Worm (Caenorhabditis elegans) whole organism, midembryonic: Measurements from ENCODE around the gene C15F1.1.

Experiments used
- T22C8.4 ChIP-seq: fragments of 200-800 bp; sonication (Bioruptor generic); IDR thresholded peaks from 2 replicates; pipeline ENCODE4 v1.3.6; 2022; ENCODE audit warnings: missing genetic modification characterization, missing compliant biosample characterization
- cog-1 ChIP-seq: sonication (generic microtip); optimal IDR thresholded peaks from 2 replicates; lab custom pipeline; 2016; ENCODE audit warnings: missing genetic modification characterization, missing compliant biosample characterization
- flt-1 ChIP-seq: fragments of 200-800 bp; sonication (Bioruptor generic); IDR thresholded peaks from 2 replicates; pipeline ENCODE4 v1.3.6; 2022; ENCODE audit warnings: missing genetic modification characterization, missing compliant biosample characterization
- klf-2 ChIP-seq: fragments of 200-800 bp; sonication (Bioruptor generic); conservative IDR thresholded peaks from 2 replicates; pipeline ENCODE4 v1.3.6; 2022; ENCODE audit warnings: missing genetic modification reagents, missing genetic modification characterization, missing compliant biosample characterization
- med-1 ChIP-seq: sonication (generic microtip); optimal IDR thresholded peaks from 2 replicates; lab custom pipeline; 2017; ENCODE audit warnings: missing genetic modification characterization, mild to moderate bottlenecking, missing compliant biosample characterization, antibody characterized with exemption, missing genetic modification reagents; ENCODE audit not compliant: insufficient read depth
- ref-1 ChIP-seq: fragments of 200-800 bp; sonication (Bioruptor generic); conservative IDR thresholded peaks from 2 replicates; pipeline ENCODE4 v1.3.6; 2022; ENCODE audit warnings: missing genetic modification reagents, missing genetic modification characterization, missing compliant biosample characterization
- ztf-23 ChIP-seq: fragments of 200-800 bp; sonication (Bioruptor generic); IDR thresholded peaks from 2 replicates; pipeline ENCODE4 v1.3.6; 2022; ENCODE audit warnings: missing genetic modification reagents, missing genetic modification characterization, missing compliant biosample characterization
- ztf-29 ChIP-seq: fragments of 200-800 bp; sonication (Bioruptor generic); IDR thresholded peaks from 2 replicates; pipeline ENCODE4 v1.3.6; 2022; ENCODE audit warnings: missing genetic modification reagents, missing genetic modification characterization, missing compliant biosample characterization

- TF ChIP-seq flt-1 (GFP tag; lab: Robert Waterston, UW): no peak
- no peak for TF ChIP-seq ztf-23 (GFP tag; lab: Robert Waterston, UW)
- TF ChIP-seq ztf-29: no peak
- no peak for TF ChIP-seq klf-2 (GFP tag; lab: Robert Waterston, UW)
- TF ChIP-seq ref-1 (GFP tag; lab: Robert Waterston, UW): no peak
- no peak for TF ChIP-seq med-1
- no peak for TF ChIP-seq cog-1
- TF ChIP-seq T22C8.4 (GFP tag; lab: Robert Waterston, UW): no peak
Observed at ce11 chrII:6967618-6968017, 22.1 kb upstream of the C15F1.1 start, which contains the start of gene eif-2Bgamma.
